Fruit fly (Drosophila melanogaster) whole organism, prepupa: Measurements from ENCODE around the gene Shab.

Source experiments
- Blimp-1 ChIP-seq: fragments of 200-800 bp; sonication (Bioruptor generic); optimal IDR thresholded peaks from 3 replicates; lab custom pipeline; 2017; ENCODE audit warnings: missing biosample characterization, missing genetic modification characterization, mild to moderate bottlenecking, moderate library complexity, missing genetic modification reagents
- CG10631 ChIP-seq: fragments of 200-800 bp; sonication (Bioruptor generic); optimal IDR thresholded peaks from 2 replicates; lab custom pipeline; 2016; ENCODE audit warnings: missing biosample characterization, missing genetic modification characterization
- CG10669 ChIP-seq: fragments of 200-800 bp; sonication (Bioruptor generic); optimal IDR thresholded peaks from 3 replicates; lab custom pipeline; 2018; ENCODE audit warnings: missing biosample characterization, mild to moderate bottlenecking, missing genetic modification characterization, moderate library complexity
- CG11762 ChIP-seq: fragments of 200-800 bp; sonication (Bioruptor generic); optimal IDR thresholded peaks from 3 replicates; lab custom pipeline; 2016; ENCODE audit warnings: missing biosample characterization, missing genetic modification characterization; ENCODE audit not compliant: insufficient read depth
- CG11902 ChIP-seq: fragments of 200-800 bp; sonication (Bioruptor generic); optimal IDR thresholded peaks from 3 replicates; lab custom pipeline; 2016; ENCODE audit warnings: missing biosample characterization, missing genetic modification characterization
- CG1621 ChIP-seq: fragments of 200-800 bp; sonication (Bioruptor generic); optimal IDR thresholded peaks from 3 replicates; lab custom pipeline; 2018; ENCODE audit warnings: missing biosample characterization, mild to moderate bottlenecking, missing genetic modification characterization
- CG31627 ChIP-seq: fragments of 200-800 bp; sonication (Bioruptor generic); optimal IDR thresholded peaks from 3 replicates; lab custom pipeline; 2016; ENCODE audit warnings: missing biosample characterization, missing genetic modification characterization
- CG32006 ChIP-seq: fragments of 200-800 bp; sonication (Bioruptor generic); optimal IDR thresholded peaks from 3 replicates; lab custom pipeline; 2017; ENCODE audit warnings: missing biosample characterization, mild to moderate bottlenecking, missing genetic modification characterization
- CG3919 ChIP-seq: fragments of 200-800 bp; sonication (Bioruptor generic); optimal IDR thresholded peaks from 3 replicates; lab custom pipeline; 2016; ENCODE audit warnings: missing biosample characterization, missing genetic modification characterization
- CG4318 ChIP-seq: fragments of 200-800 bp; sonication (Bioruptor generic); optimal IDR thresholded peaks from 3 replicates; lab custom pipeline; 2017; ENCODE audit warnings: missing biosample characterization, mild to moderate bottlenecking, missing genetic modification characterization
- CG6808 ChIP-seq: fragments of 200-800 bp; sonication (Bioruptor generic); optimal IDR thresholded peaks from 3 replicates; lab custom pipeline; 2017; ENCODE audit warnings: missing biosample characterization, missing genetic modification characterization, mild to moderate bottlenecking, moderate library complexity, missing genetic modification reagents
- CG6854 ChIP-seq: fragments of 200-800 bp; sonication (Bioruptor generic); optimal IDR thresholded peaks from 2 replicates; lab custom pipeline; 2017; ENCODE audit warnings: missing biosample characterization, mild to moderate bottlenecking, missing genetic modification characterization
- CG8319 ChIP-seq: fragments of 200-800 bp; sonication (Bioruptor generic); optimal IDR thresholded peaks from 3 replicates; lab custom pipeline; 2016; ENCODE audit warnings: missing biosample characterization, missing genetic modification characterization
- CG8632 ChIP-seq: fragments of 200-800 bp; sonication (Bioruptor generic); optimal IDR thresholded peaks from 3 replicates; lab custom pipeline; 2016; ENCODE audit warnings: missing biosample characterization, missing genetic modification characterization
- CG9139 ChIP-seq: fragments of 200-800 bp; sonication (Bioruptor generic); optimal IDR thresholded peaks from 3 replicates; lab custom pipeline; 2017; ENCODE audit warnings: missing biosample characterization, mild to moderate bottlenecking, missing genetic modification characterization
- Eip78C ChIP-seq: fragments of 200-800 bp; sonication (Bioruptor generic); peaks from one replicate; lab custom pipeline; 2016; ENCODE audit warnings: missing biosample characterization, missing genetic modification characterization
- Ets21C ChIP-seq: fragments of 200-800 bp; sonication (Bioruptor generic); optimal IDR thresholded peaks from 3 replicates; lab custom pipeline; 2016; ENCODE audit warnings: missing biosample characterization, missing genetic modification characterization
- Hr38 ChIP-seq: sonication (Bioruptor generic); optimal IDR thresholded peaks from 2 replicates; lab custom pipeline; 2016; ENCODE audit warnings: missing biosample characterization, missing genetic modification characterization
- Smox ChIP-seq: fragments of 200-800 bp; sonication (Bioruptor generic); optimal IDR thresholded peaks from 3 replicates; lab custom pipeline; 2016; ENCODE audit warnings: missing biosample characterization, missing genetic modification characterization
- Sox14 ChIP-seq: fragments of 200-800 bp; sonication (Bioruptor generic); optimal IDR thresholded peaks from 3 replicates; lab custom pipeline; 2016; ENCODE audit warnings: missing biosample characterization, missing genetic modification characterization
- Sox15 ChIP-seq: fragments of 200-800 bp; sonication (Bioruptor generic); optimal IDR thresholded peaks from 3 replicates; lab custom pipeline; 2016; ENCODE audit warnings: missing biosample characterization, missing genetic modification characterization
- achi ChIP-seq: fragments of 200-800 bp; sonication (Bioruptor generic); optimal IDR thresholded peaks from 3 replicates; lab custom pipeline; 2016; ENCODE audit warnings: missing biosample characterization, missing genetic modification characterization
- dsx ChIP-seq: fragments of 200-800 bp; optimal IDR thresholded peaks from 3 replicates; lab custom pipeline; 2019; ENCODE audit warnings: missing biosample characterization, mild to moderate bottlenecking, missing genetic modification characterization, moderate library complexity; ENCODE audit not compliant: poor library complexity, severe bottlenecking
- eg ChIP-seq: fragments of 200-800 bp; sonication (Bioruptor generic); IDR thresholded peaks from 3 replicates; pipeline ENCODE4 v1.3.6; 2022; ENCODE audit warnings: missing biosample characterization, missing genetic modification characterization
- fd59A ChIP-seq: fragments of 200-800 bp; sonication (Bioruptor generic); optimal IDR thresholded peaks from 2 replicates; lab custom pipeline; 2017; ENCODE audit warnings: missing biosample characterization, mild to moderate bottlenecking, missing genetic modification characterization, missing genetic modification reagents
- fd85E ChIP-seq: fragments of 200-800 bp; sonication (Bioruptor generic); optimal IDR thresholded peaks from 3 replicates; lab custom pipeline; 2016; ENCODE audit warnings: missing biosample characterization, missing genetic modification characterization
- lz ChIP-seq: fragments of 200-800 bp; sonication (Bioruptor generic); optimal IDR thresholded peaks from 3 replicates; lab custom pipeline; 2016; ENCODE audit warnings: missing biosample characterization, missing genetic modification characterization
- pdm3 ChIP-seq: fragments of 200-800 bp; sonication (Bioruptor generic); optimal IDR thresholded peaks from 3 replicates; lab custom pipeline; 2016; ENCODE audit warnings: missing biosample characterization, missing genetic modification characterization
- salr ChIP-seq, 2 experiments: fragments of 200-800 bp; sonication (Bioruptor generic); optimal IDR thresholded peaks; 3 replicates each; lab custom pipeline; 2016 to 2018; ENCODE audit warnings: missing biosample characterization in 2 of 2, missing genetic modification characterization in 2 of 2, mild to moderate bottlenecking in 1 of 2
- spab ChIP-seq: fragments of 200-800 bp; sonication (Bioruptor generic); optimal IDR thresholded peaks from 2 replicates; lab custom pipeline; 2017; ENCODE audit warnings: missing biosample characterization, mild to moderate bottlenecking, missing genetic modification characterization, missing genetic modification reagents
- svp ChIP-seq: fragments of 200-800 bp; sonication (Bioruptor generic); peaks from one replicate; lab custom pipeline; 2016; ENCODE audit warnings: missing biosample characterization, missing genetic modification characterization
- vri ChIP-seq: fragments of 200-800 bp; sonication (Bioruptor generic); optimal IDR thresholded peaks from 3 replicates; lab custom pipeline; 2016; ENCODE audit warnings: missing biosample characterization, mild to moderate bottlenecking, missing genetic modification characterization

Shab gene

dm6 chr3L:2909523-2910042, 14.8 kb downstream of the Shab start:
- no peak for TF ChIP-seq Blimp-1 (GFP tag; lab: Kevin White, UChicago)
- TF ChIP-seq fd85E (GFP tag; lab: Kevin White, UChicago), result no peak
- no peak for TF ChIP-seq Eip78C (GFP tag; lab: Kevin White, UChicago)
- TF ChIP-seq CG1621 (tag; lab: Kevin White, UChicago), result no peak
- TF ChIP-seq achi (GFP tag; lab: Kevin White, UChicago), result no peak
- TF ChIP-seq CG32006 (GFP tag; lab: Kevin White, UChicago), result no peak

DNA sequence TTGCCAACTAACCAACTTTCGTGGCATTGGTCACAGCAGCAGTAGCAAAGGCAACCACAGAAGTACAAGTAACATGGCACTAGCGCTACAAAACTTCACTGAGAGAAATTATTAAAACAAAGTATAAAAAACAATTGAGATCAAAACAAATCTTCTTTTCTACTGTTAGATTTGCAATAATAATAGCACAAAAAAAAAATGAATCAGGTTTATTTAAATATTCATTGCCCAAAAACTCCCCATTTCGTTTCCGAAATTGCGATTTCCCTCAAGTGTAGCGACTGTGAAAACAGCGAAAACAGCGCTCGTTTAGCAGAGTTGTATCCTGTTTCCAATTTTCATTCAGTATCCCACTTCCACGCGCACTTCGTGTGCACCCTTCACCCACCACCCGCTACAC, 18.5 kb downstream of the Shab start:
- TF ChIP-seq Eip78C (GFP tag; lab: Kevin White, UChicago) (no peak), eg (GFP tag; lab: Robert Waterston, UW) (no peak), CG10669 (GFP tag; lab: Kevin White, UChicago) (no peak), Hr38 (no peak), Sox14 (no peak), salr (GFP tag; optimal IDR thresholded peaks at IDR 0.05; lab: Kevin White, UChicago) (no peak), CG6808 (GFP tag; lab: Kevin White, UChicago) (no peak), pdm3 (GFP tag; lab: Kevin White, UChicago) (no peak), Smox (GFP tag; lab: Kevin White, UChicago) (no peak), fd85E (GFP tag; lab: Kevin White, UChicago) (no peak), CG8632 (GFP tag; lab: Kevin White, UChicago) (no peak), CG3919 (GFP tag; lab: Kevin White, UChicago) (no peak), CG11902 (GFP tag; lab: Kevin White, UChicago) (no peak), CG32006 (GFP tag; lab: Kevin White, UChicago) (no peak), lz (GFP tag; lab: Kevin White, UChicago) (no peak), CG6854 (GFP tag; lab: Kevin White, UChicago) (no peak), fd59A (no peak), CG11762 (GFP tag; lab: Kevin White, UChicago) (no peak), dsx (GFP tag; lab: Kevin White, UChicago) (no peak)

DNA sequence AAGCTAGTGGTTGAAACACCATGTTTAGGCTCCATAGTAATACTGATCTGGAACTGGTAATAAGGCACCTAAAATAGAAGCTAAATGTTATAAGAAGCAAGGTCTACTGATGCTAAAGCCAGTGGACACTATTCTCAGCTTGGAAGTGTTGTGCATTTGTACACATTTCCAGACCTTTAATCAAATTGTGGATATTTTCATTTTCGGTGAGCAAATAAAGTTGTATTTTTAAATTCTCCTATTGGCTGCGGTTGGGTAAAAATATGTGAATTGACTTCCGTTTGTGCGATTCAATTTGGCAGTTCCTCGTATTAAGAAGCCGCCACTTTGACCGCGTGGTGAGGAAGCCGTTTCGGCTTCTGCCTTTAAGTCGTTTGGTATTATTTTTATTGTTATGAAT, 21.7 kb downstream of the Shab start, which contains the start of gene CG9970:
TSS of gene CG9970 (minus strand) at position 101 of the 400 bp plus-strand sequence.
- no peak for TF ChIP-seq pdm3 (GFP tag; lab: Kevin White, UChicago)
- TF ChIP-seq CG9139, result no peak
- TF ChIP-seq CG31627 (GFP tag; lab: Kevin White, UChicago), result no peak

dm6 chr3L:2918628-2919027, 23.8 kb downstream of the Shab start:
- TF ChIP-seq eg (GFP tag; lab: Robert Waterston, UW), result no peak
- no peak for TF ChIP-seq CG11902 (GFP tag; lab: Kevin White, UChicago)
- no peak for TF ChIP-seq CG11762 (GFP tag; lab: Kevin White, UChicago)
- no peak for TF ChIP-seq Blimp-1 (GFP tag; lab: Kevin White, UChicago)
- no peak for TF ChIP-seq salr (GFP tag; optimal IDR thresholded peaks at IDR 0.05; lab: Kevin White, UChicago)
- TF ChIP-seq CG31627 (GFP tag; lab: Kevin White, UChicago), result no peak
- no peak for TF ChIP-seq CG8319
- TF ChIP-seq achi (GFP tag; lab: Kevin White, UChicago), result no peak
- no peak for TF ChIP-seq vri
- no peak for TF ChIP-seq Hr38
- no peak for TF ChIP-seq CG32006 (GFP tag; lab: Kevin White, UChicago)
- TF ChIP-seq CG6854 (GFP tag; lab: Kevin White, UChicago), result no peak
- TF ChIP-seq Smox (GFP tag; lab: Kevin White, UChicago), result no peak
- TF ChIP-seq dsx (GFP tag; lab: Kevin White, UChicago), result no peak
- no peak for TF ChIP-seq CG10631
- TF ChIP-seq CG4318 (GFP tag; lab: Kevin White, UChicago), result no peak
- no peak for TF ChIP-seq Ets21C (GFP tag; lab: Kevin White, UChicago)
- no peak for TF ChIP-seq Eip78C (GFP tag; lab: Kevin White, UChicago)
- TF ChIP-seq Sox14, result no peak
- no peak for TF ChIP-seq Sox15 (GFP tag; lab: Kevin White, UChicago)

DNA sequence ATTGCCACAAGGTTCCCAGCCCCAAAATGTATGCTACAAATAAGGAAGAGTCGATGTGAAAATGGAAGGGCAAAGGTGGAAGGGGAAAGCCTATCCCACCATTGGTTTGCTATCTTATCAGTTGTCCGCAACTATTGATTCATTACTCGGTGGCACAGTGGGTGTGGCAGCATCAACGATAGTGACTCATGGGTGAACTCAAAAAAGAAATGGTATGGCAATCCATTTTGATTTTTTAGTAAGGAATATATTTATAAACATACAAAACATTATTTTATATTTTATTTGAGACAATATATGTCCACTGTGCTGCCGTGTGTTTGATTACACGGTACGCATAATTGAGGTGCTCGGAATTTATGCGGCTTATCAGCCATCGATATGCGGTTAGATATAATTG, 28.3 kb downstream of the Shab start:
- TF ChIP-seq svp (GFP tag; lab: Kevin White, UChicago) (peak; percentile 73), spab (no peak)
- TF ChIP-seq, all 60 proteins: peak for 1
